Fruit fly (Drosophila melanogaster) whole organism, adult: ENCODE data around the gene TTLL1A.

ENCODE experiments used
- CG11617 ChIP-seq: fragments of 200-800 bp; sonication (Bioruptor generic); optimal IDR thresholded peaks from 2 replicates; lab custom pipeline; 2017; ENCODE audit warnings: mild to moderate bottlenecking, missing biosample characterization, missing genetic modification reagents, missing genetic modification characterization
- CG12768 ChIP-seq: fragments of 200-800 bp; sonication (Bioruptor generic); optimal IDR thresholded peaks from 2 replicates; lab custom pipeline; 2017; ENCODE audit warnings: missing biosample characterization, missing genetic modification characterization, mild to moderate bottlenecking, moderate library complexity, missing genetic modification reagents
- CG14711 ChIP-seq: fragments of 200-800 bp; sonication (Bioruptor generic); optimal IDR thresholded peaks from 2 replicates; lab custom pipeline; 2018; ENCODE audit warnings: missing biosample characterization, mild to moderate bottlenecking, missing genetic modification characterization, moderate library complexity
- CG1620 ChIP-seq: fragments of 200-800 bp; sonication (Bioruptor generic); optimal IDR thresholded peaks from 2 replicates; lab custom pipeline; 2016; ENCODE audit warnings: missing biosample characterization, missing genetic modification characterization
- CG33017 ChIP-seq: fragments of 200-800 bp; sonication (Bioruptor generic); optimal IDR thresholded peaks from 2 replicates; lab custom pipeline; 2018; ENCODE audit warnings: missing biosample characterization, mild to moderate bottlenecking, missing genetic modification characterization, moderate library complexity
- CG5204 ChIP-seq: fragments of 200-800 bp; sonication (Bioruptor generic); optimal IDR thresholded peaks from 2 replicates; lab custom pipeline; 2016; ENCODE audit warnings: missing biosample characterization, missing genetic modification characterization
- CG7045 ChIP-seq: fragments of 200-800 bp; sonication (Bioruptor generic); optimal IDR thresholded peaks from 2 replicates; lab custom pipeline; 2017; ENCODE audit warnings: missing biosample characterization, mild to moderate bottlenecking, missing genetic modification characterization
- CG7101 ChIP-seq: fragments of 200-800 bp; sonication (Bioruptor generic); optimal IDR thresholded peaks from 2 replicates; lab custom pipeline; 2018; ENCODE audit warnings: missing biosample characterization, mild to moderate bottlenecking, missing genetic modification characterization, moderate library complexity
- Clk ChIP-seq: fragments of 200-800 bp; sonication (Bioruptor generic); optimal IDR thresholded peaks from 2 replicates; lab custom pipeline; 2017; ENCODE audit warnings: missing biosample characterization, missing genetic modification characterization
- Crg-1 ChIP-seq: fragments of 200-800 bp; sonication (Bioruptor generic); optimal IDR thresholded peaks from 2 replicates; lab custom pipeline; 2016; ENCODE audit warnings: missing biosample characterization, missing genetic modification characterization
- Hr96 ChIP-seq: fragments of 200-800 bp; sonication (Bioruptor generic); optimal IDR thresholded peaks from 2 replicates; lab custom pipeline; 2016; ENCODE audit warnings: missing biosample characterization, missing genetic modification characterization
- Mnt ChIP-seq: fragments of 200-800 bp; sonication (Bioruptor generic); optimal IDR thresholded peaks from 2 replicates; lab custom pipeline; 2016; ENCODE audit warnings: missing biosample characterization, mild to moderate bottlenecking, missing genetic modification characterization
- bab1 ChIP-seq: fragments of 200-800 bp; sonication (Bioruptor generic); optimal IDR thresholded peaks from 3 replicates; lab custom pipeline; 2019; ENCODE audit warnings: missing biosample characterization, mild to moderate bottlenecking, missing genetic modification characterization, moderate library complexity
- cic ChIP-seq: fragments of 200-800 bp; sonication (Bioruptor generic); optimal IDR thresholded peaks from 2 replicates; lab custom pipeline; 2017; ENCODE audit warnings: missing biosample characterization, mild to moderate bottlenecking, missing genetic modification characterization, moderate library complexity
- cnc ChIP-seq, 2 experiments: fragments of >200 bp; optimal IDR thresholded peaks; 2 replicates each; lab custom pipeline; 2017
- kay ChIP-seq: fragments of 200-800 bp; sonication (Bioruptor generic); peaks from one replicate; lab custom pipeline; 2016; ENCODE audit warnings: missing biosample characterization, missing genetic modification characterization, borderline replicate concordance
- ovo ChIP-seq: fragments of 200-800 bp; sonication (Bioruptor generic); optimal IDR thresholded peaks from 2 replicates; lab custom pipeline; 2016; ENCODE audit warnings: missing biosample characterization, missing genetic modification characterization
- pad ChIP-seq: fragments of 200-800 bp; sonication (Bioruptor generic); optimal IDR thresholded peaks from 3 replicates; lab custom pipeline; 2017; ENCODE audit warnings: missing biosample characterization, missing genetic modification characterization, mild to moderate bottlenecking, moderate library complexity, missing genetic modification reagents
- tj ChIP-seq: fragments of 200-800 bp; sonication (Bioruptor generic); optimal IDR thresholded peaks from 3 replicates; lab custom pipeline; 2017; ENCODE audit warnings: missing biosample characterization, mild to moderate bottlenecking, missing genetic modification characterization, moderate library complexity
- toe ChIP-seq: fragments of 200-800 bp; sonication (Bioruptor generic); optimal IDR thresholded peaks from 2 replicates; lab custom pipeline; 2016; ENCODE audit warnings: missing biosample characterization, missing genetic modification characterization

The TTLL1A gene

dm6 chrX:17202498-17203162 is at the start of gene TTLL1A, which contains the start of gene CG5070:
TSS of gene TTLL1A (minus strand) at chrX:17202598.
TSS of gene CG5070 (plus strand) at chrX:17203112.
- no peak for TF ChIP-seq bab1 (GFP tag; lab: Kevin White, UChicago)
- TF ChIP-seq CG7101 (tag; lab: Kevin White, UChicago) = no peak
- no peak for TF ChIP-seq kay
- TF ChIP-seq pad (GFP tag; lab: Kevin White, UChicago) = no peak
- TF ChIP-seq Crg-1 = no peak
- no peak for TF ChIP-seq Hr96 (GFP tag; lab: Kevin White, UChicago)
- TF ChIP-seq CG1620 (GFP tag; lab: Kevin White, UChicago) = no peak
- no peak for TF ChIP-seq tj (GFP tag; lab: Kevin White, UChicago)
- TF ChIP-seq CG33017 (tag; lab: Kevin White, UChicago) = no peak
- no peak for TF ChIP-seq CG11617 (GFP tag; lab: Kevin White, UChicago)

dm6 chrX:17249326-17249725 is 46.9 kb upstream of the TTLL1A start, which contains the start of gene CG8675:
TSS of gene CG8675 (minus strand) at chrX:17249502.
- TF ChIP-seq Mnt (GFP tag; lab: Kevin White, UChicago) (peak; percentile 41), CG7045 (GFP tag; lab: Kevin White, UChicago) (no peak)

dm6 chrX:17246916-17247315 is 44.5 kb upstream of the TTLL1A start, which contains the start of gene CG42854:
TSS of gene CG42854 (minus strand) at chrX:17247016.
- TF ChIP-seq CG12768 (GFP tag; lab: Kevin White, UChicago) (no peak), Mnt (GFP tag; lab: Kevin White, UChicago) (no peak), CG11617 (GFP tag; lab: Kevin White, UChicago) (no peak), toe (GFP tag; lab: Kevin White, UChicago) (no peak), cic (GFP tag; lab: Kevin White, UChicago) (no peak)

- TF ChIP-seq CG5204 (GFP tag; lab: Kevin White, UChicago) (peak; percentile 2), CG7101 (tag; lab: Kevin White, UChicago) (no peak), bab1 (GFP tag; lab: Kevin White, UChicago) (peak; percentile 42)
These were observed 42.5 kb upstream of the TTLL1A start, which contains the start of gene CG8915 for dm6 chrX:17244854-17245253. TSS of gene CG8915 (minus strand) at chrX:17245001.

- no peak for TF ChIP-seq CG7101 (tag; lab: Kevin White, UChicago)
- TF ChIP-seq CG7045 (GFP tag; lab: Kevin White, UChicago) = no peak
- no peak for TF ChIP-seq CG14711 (tag; lab: Kevin White, UChicago)
- no peak for TF ChIP-seq CG1620 (GFP tag; lab: Kevin White, UChicago)
- TF ChIP-seq CG5204 (GFP tag; lab: Kevin White, UChicago) = no peak
- no peak for TF ChIP-seq Crg-1
- TF ChIP-seq kay = no peak
- TF ChIP-seq CG11617 (GFP tag; lab: Kevin White, UChicago) = no peak
- TF ChIP-seq bab1 (GFP tag; lab: Kevin White, UChicago) = no peak
- TF ChIP-seq ovo = no peak
- no peak for TF ChIP-seq Clk (GFP tag; lab: Kevin White, UChicago)
- TF ChIP-seq Hr96 (GFP tag; lab: Kevin White, UChicago) = no peak
- TF ChIP-seq CG12768 (GFP tag; lab: Kevin White, UChicago) = no peak
These were observed 35.0 kb upstream of the TTLL1A start for dm6 chrX:17237421-17237820.

dm6 chrX:17236468-17236867 is 34.1 kb upstream of the TTLL1A start:
- TF ChIP-seq bab1 (GFP tag; lab: Kevin White, UChicago) (no peak), CG1620 (GFP tag; lab: Kevin White, UChicago) (no peak), CG7045 (GFP tag; lab: Kevin White, UChicago) (no peak), cnc (optimal IDR thresholded peaks at IDR 0.05; lab: Kevin White, UChicago) (no peak), Mnt (GFP tag; lab: Kevin White, UChicago) (no peak), pad (GFP tag; lab: Kevin White, UChicago) (no peak), CG7101 (tag; lab: Kevin White, UChicago) (no peak), Hr96 (GFP tag; lab: Kevin White, UChicago) (no peak), tj (GFP tag; lab: Kevin White, UChicago) (no peak), CG33017 (tag; lab: Kevin White, UChicago) (no peak), CG12768 (GFP tag; lab: Kevin White, UChicago) (no peak), ovo (no peak), Crg-1 (no peak), CG11617 (GFP tag; lab: Kevin White, UChicago) (no peak)

DNA sequence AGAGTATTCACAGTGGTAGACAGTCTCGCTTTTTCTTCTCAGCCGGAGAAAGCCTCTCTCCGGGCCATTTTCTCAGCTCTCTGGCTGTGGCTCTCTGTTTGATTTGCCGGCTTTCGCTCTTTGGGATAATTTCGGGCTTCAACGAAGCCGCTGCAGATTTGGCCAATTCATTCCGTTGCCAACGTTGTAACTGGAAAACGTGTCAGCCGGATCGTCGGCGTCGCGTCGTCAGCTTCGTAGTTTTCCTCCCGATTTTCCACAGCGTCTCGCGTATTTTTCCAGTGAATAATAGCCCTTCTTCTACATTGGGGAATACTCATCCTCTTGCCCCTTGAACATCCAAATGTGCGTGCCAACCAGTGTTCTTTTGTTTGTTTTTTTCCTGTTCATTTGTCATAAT is 30.2 kb upstream of the TTLL1A start, which contains the start of gene f:
TSS of gene f (plus strand) at position 301 of the 400 bp plus-strand sequence.
- no peak for TF ChIP-seq cic (GFP tag; lab: Kevin White, UChicago)
- TF ChIP-seq CG5204 (GFP tag; lab: Kevin White, UChicago) = no peak
- TF ChIP-seq CG11617 (GFP tag; lab: Kevin White, UChicago) = no peak
- TF ChIP-seq Hr96 (GFP tag; lab: Kevin White, UChicago) = no peak
- TF ChIP-seq CG7045 (GFP tag; lab: Kevin White, UChicago) = no peak
- no peak for TF ChIP-seq cnc (optimal IDR thresholded peaks at IDR 0.05; lab: Kevin White, UChicago)
- no peak for TF ChIP-seq pad (GFP tag; lab: Kevin White, UChicago)
- no peak for TF ChIP-seq Clk (GFP tag; lab: Kevin White, UChicago)
- no peak for TF ChIP-seq bab1 (GFP tag; lab: Kevin White, UChicago)
- TF ChIP-seq CG7101 (tag; lab: Kevin White, UChicago) = no peak
- TF ChIP-seq tj (GFP tag; lab: Kevin White, UChicago) = no peak
- TF ChIP-seq ovo = no peak
- TF ChIP-seq CG14711 (tag; lab: Kevin White, UChicago) = no peak
- no peak for TF ChIP-seq CG33017 (tag; lab: Kevin White, UChicago)
- no peak for TF ChIP-seq Mnt (GFP tag; lab: Kevin White, UChicago)
- no peak for TF ChIP-seq CG12768 (GFP tag; lab: Kevin White, UChicago)
